Worm (Caenorhabditis elegans) whole organism, L3 larva: Measurements from ENCODE around the gene F19C6.5.

ENCODE experiments used
- elt-3 ChIP-seq, 3 experiments: fragments of 150-350 bp in 1 of 3; sonication (generic microtip) in 2 of 3; optimal IDR thresholded peaks; 2 replicates in 2 of 3; 4 replicates in 1 of 3; lab custom pipeline; 2014 to 2017; ENCODE audit warnings: missing biosample characterization in 3 of 3, missing genetic modification characterization in 3 of 3
- jun-1 ChIP-seq: fragments of 150-350 bp; optimal IDR thresholded peaks from 2 replicates; lab custom pipeline; 2014; ENCODE audit warnings: missing biosample characterization, missing genetic modification reagents, missing genetic modification characterization
- skn-1 ChIP-seq: fragments of 150-350 bp; optimal IDR thresholded peaks from 2 replicates; lab custom pipeline; 2014; ENCODE audit warnings: missing biosample characterization, missing genetic modification characterization
- ztf-4 ChIP-seq: fragments of 150-350 bp; optimal IDR thresholded peaks from 2 replicates; lab custom pipeline; 2014; ENCODE audit warnings: missing biosample characterization, missing genetic modification characterization

DNA sequence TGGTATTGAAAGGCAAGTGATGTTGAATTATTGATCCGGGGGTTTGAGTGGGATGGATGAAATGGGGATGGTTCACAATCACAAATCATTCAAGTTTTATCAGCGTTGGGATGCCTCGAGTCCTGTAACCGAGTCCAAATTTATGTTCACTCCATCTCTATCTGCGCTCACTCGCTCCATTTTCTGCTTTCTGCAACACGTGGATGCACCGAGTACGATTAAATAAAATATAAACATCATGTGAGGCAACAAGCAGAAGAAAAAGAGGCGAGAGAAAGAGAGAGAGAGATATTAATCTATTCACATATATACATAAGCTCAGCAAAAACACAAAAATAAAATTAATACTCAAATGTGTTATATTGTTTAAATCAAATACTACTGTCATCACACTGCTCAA is 8.4 kb upstream of the F19C6.5 start:
- TF ChIP-seq ztf-4 (tag; lab: Kevin White, UChicago), result no peak
- TF ChIP-seq skn-1, result no peak
- TF ChIP-seq jun-1 (tag; lab: Kevin White, UChicago), result no peak
- TF ChIP-seq elt-3 (tag; optimal IDR thresholded peaks at IDR 0.05; lab: Kevin White, UChicago), result no peak
